Worm (Caenorhabditis elegans) whole organism, L4 larva: ENCODE data around the gene B0432.10.

Experiments used
- F37D6.2 ChIP-seq: sonication (generic microtip); optimal IDR thresholded peaks from 2 replicates; lab custom pipeline; 2016; ENCODE audit warnings: mild to moderate bottlenecking, missing genetic modification characterization, missing compliant biosample characterization
- T20F7.1 ChIP-seq: fragments of 200-800 bp; sonication (Bioruptor generic); optimal IDR thresholded peaks from 2 replicates; lab custom pipeline; 2018; ENCODE audit warnings: mild to moderate bottlenecking, missing genetic modification characterization, missing compliant biosample characterization
- T26A8.4 ChIP-seq: fragments of 200-800 bp; sonication (Bioruptor generic); IDR thresholded peaks from 2 replicates; pipeline ENCODE4 v1.3.6; 2022; ENCODE audit warnings: missing genetic modification characterization, missing compliant biosample characterization
- Y105C5A.15 ChIP-seq: fragments of 200-800 bp; sonication (Bioruptor generic); IDR thresholded peaks from 2 replicates; pipeline ENCODE4 v1.3.6; 2022; ENCODE audit warnings: missing genetic modification characterization, missing compliant biosample characterization
- Y5F2A.4 ChIP-seq: fragments of 200-800 bp; sonication (Bioruptor generic); optimal IDR thresholded peaks from 2 replicates; lab custom pipeline; 2018; ENCODE audit warnings: mild to moderate bottlenecking, missing genetic modification characterization, missing compliant biosample characterization
- ZK337.2 ChIP-seq: fragments of 200-800 bp; sonication (Bioruptor generic); IDR thresholded peaks from 2 replicates; pipeline ENCODE4 v1.3.6; 2022; ENCODE audit warnings: missing genetic modification reagents, missing genetic modification characterization, missing compliant biosample characterization
- ZK546.5 ChIP-seq, 2 experiments: sonication (generic microtip); optimal IDR thresholded peaks; 2 replicates each; lab custom pipeline; 2017; ENCODE audit warnings: missing biosample characterization in 2 of 2, missing genetic modification characterization in 2 of 2
- arid-1 ChIP-seq: fragments of 200-800 bp; sonication (Bioruptor generic); conservative IDR thresholded peaks from 2 replicates; pipeline ENCODE4 v1.3.6; 2022; ENCODE audit warnings: missing genetic modification reagents, missing genetic modification characterization, missing compliant biosample characterization
- ceh-20 ChIP-seq: fragments of 200-800 bp; sonication (Bioruptor generic); IDR thresholded peaks from 2 replicates; pipeline ENCODE4 v1.3.6; 2022; ENCODE audit warnings: missing genetic modification reagents, missing genetic modification characterization, missing compliant biosample characterization
- ceh-28 ChIP-seq: fragments of 150-350 bp; optimal IDR thresholded peaks from 2 replicates; lab custom pipeline; 2014; ENCODE audit warnings: missing biosample characterization, missing genetic modification reagents, missing genetic modification characterization
- ceh-32 ChIP-seq: sonication (generic microtip); optimal IDR thresholded peaks from 2 replicates; lab custom pipeline; 2016; ENCODE audit warnings: mild to moderate bottlenecking, missing genetic modification characterization, missing compliant biosample characterization; ENCODE audit not compliant: poor library complexity
- ceh-44 ChIP-seq: fragments of 200-800 bp; sonication (Bioruptor generic); IDR thresholded peaks from 2 replicates; pipeline ENCODE4 v1.3.6; 2022; ENCODE audit warnings: missing genetic modification reagents, missing genetic modification characterization, missing compliant biosample characterization
- ceh-62 ChIP-seq: sonication (generic microtip); optimal IDR thresholded peaks from 2 replicates; lab custom pipeline; 2017; ENCODE audit warnings: missing biosample characterization, missing genetic modification characterization
- ceh-82 ChIP-seq: sonication (generic microtip); optimal IDR thresholded peaks from 2 replicates; lab custom pipeline; 2017; ENCODE audit warnings: missing biosample characterization, missing genetic modification characterization
- daf-16 ChIP-seq, 3 experiments: sonication (generic microtip); optimal IDR thresholded peaks; 2 replicates each; lab custom pipeline; 2016 to 2017; ENCODE audit warnings: missing genetic modification characterization in 3 of 3, missing genetic modification reagents in 3 of 3, mild to moderate bottlenecking in 2 of 3, missing compliant biosample characterization in 2 of 3, missing biosample characterization in 1 of 3, moderate library complexity in 1 of 3
- dmd-6 ChIP-seq: fragments of 200-800 bp; sonication (Bioruptor generic); IDR thresholded peaks from 2 replicates; pipeline ENCODE4 v1.3.6; 2022; ENCODE audit warnings: missing genetic modification reagents, missing genetic modification characterization, missing compliant biosample characterization
- dpl-1 ChIP-seq: fragments of 150-350 bp; optimal IDR thresholded peaks from 2 replicates; lab custom pipeline; 2014; ENCODE audit warnings: missing biosample characterization, missing genetic modification reagents, missing genetic modification characterization
- duxl-1 ChIP-seq: sonication (generic microtip); optimal IDR thresholded peaks from 2 replicates; lab custom pipeline; 2016; ENCODE audit warnings: mild to moderate bottlenecking, missing genetic modification characterization, moderate library complexity, missing compliant biosample characterization; ENCODE audit not compliant: poor library complexity
- egl-43 ChIP-seq: fragments of 200-800 bp; sonication (Bioruptor generic); IDR thresholded peaks from 2 replicates; pipeline ENCODE4 v1.3.6; 2022; ENCODE audit warnings: missing genetic modification reagents, missing genetic modification characterization, missing compliant biosample characterization
- fkh-10 ChIP-seq: fragments of 150-350 bp; optimal IDR thresholded peaks from 2 replicates; lab custom pipeline; 2014; ENCODE audit warnings: missing biosample characterization, missing genetic modification reagents, missing genetic modification characterization
- hif-1 ChIP-seq, 2 experiments: sonication (generic microtip); optimal IDR thresholded peaks; 2 replicates each; lab custom pipeline; 2016 to 2017; ENCODE audit warnings: missing compliant biosample characterization in 2 of 2, missing genetic modification characterization in 2 of 2, missing genetic modification reagents in 2 of 2, missing genotype in 2 of 2, mild to moderate bottlenecking in 1 of 2
- hlh-11 ChIP-seq: fragments of 200-800 bp; sonication (Bioruptor generic); optimal IDR thresholded peaks from 2 replicates; lab custom pipeline; 2018; ENCODE audit warnings: mild to moderate bottlenecking, missing genetic modification characterization, missing compliant biosample characterization
- hlh-30 ChIP-seq: sonication (generic microtip); optimal IDR thresholded peaks from 2 replicates; lab custom pipeline; 2017; ENCODE audit warnings: antibody characterized with exemption, mild to moderate bottlenecking, missing genetic modification characterization, missing compliant biosample characterization; ENCODE audit not compliant: insufficient read depth
- lin-1 ChIP-seq: fragments of 200-800 bp; sonication (Bioruptor generic); IDR thresholded peaks from 2 replicates; pipeline ENCODE4 v1.3.6; 2022; ENCODE audit warnings: missing genetic modification reagents, missing genetic modification characterization, missing compliant biosample characterization
- lin-13 ChIP-seq: fragments of 150-350 bp; optimal IDR thresholded peaks from 2 replicates; lab custom pipeline; 2014; ENCODE audit warnings: missing biosample characterization, missing genetic modification reagents, missing genetic modification characterization
- lin-38 ChIP-seq: fragments of 200-800 bp; sonication (Bioruptor generic); IDR thresholded peaks from 2 replicates; pipeline ENCODE4 v1.3.6; 2022; ENCODE audit warnings: missing genetic modification reagents, missing genetic modification characterization, missing compliant biosample characterization
- mdl-1 ChIP-seq, 2 experiments: fragments of 150-350 bp in 1 of 2; sonication (generic microtip) in 1 of 2; optimal IDR thresholded peaks; 2 replicates each; lab custom pipeline; 2014 to 2017; ENCODE audit warnings: missing biosample characterization in 2 of 2, missing genetic modification characterization in 2 of 2
- mep-1 ChIP-seq: fragments of 150-350 bp; sonication (generic microtip); optimal IDR thresholded peaks from 3 replicates; lab custom pipeline; 2014; ENCODE audit warnings: missing biosample characterization, missing genetic modification characterization
- mes-2 ChIP-seq: sonication (generic microtip); optimal IDR thresholded peaks from 2 replicates; lab custom pipeline; 2016; ENCODE audit warnings: missing genotype, mild to moderate bottlenecking, missing genetic modification characterization, missing compliant biosample characterization; ENCODE audit not compliant: poor library complexity, severe bottlenecking
- nhr-111 ChIP-seq: fragments of 200-800 bp; sonication (Bioruptor generic); optimal IDR thresholded peaks from 2 replicates; lab custom pipeline; 2018; ENCODE audit warnings: mild to moderate bottlenecking, missing genetic modification characterization, missing compliant biosample characterization
- nhr-237 ChIP-seq: sonication (generic microtip); optimal IDR thresholded peaks from 2 replicates; lab custom pipeline; 2017; ENCODE audit warnings: missing biosample characterization, missing genetic modification characterization
- nhr-41 ChIP-seq: fragments of 200-800 bp; sonication (Bioruptor generic); IDR thresholded peaks from 2 replicates; pipeline ENCODE4 v1.3.6; 2022; ENCODE audit warnings: missing genetic modification reagents, missing genetic modification characterization, missing compliant biosample characterization
- nhr-48 ChIP-seq: sonication (generic microtip); optimal IDR thresholded peaks from 2 replicates; lab custom pipeline; 2016; ENCODE audit warnings: mild to moderate bottlenecking, missing genetic modification characterization, missing compliant biosample characterization
- nhr-76 ChIP-seq: fragments of 150-350 bp; optimal IDR thresholded peaks from 2 replicates; lab custom pipeline; 2014; ENCODE audit warnings: missing biosample characterization, missing genetic modification characterization
- pqm-1 ChIP-seq: sonication (generic microtip); optimal IDR thresholded peaks from 2 replicates; lab custom pipeline; 2017; ENCODE audit warnings: missing biosample characterization, missing genetic modification characterization
- sdz-12 ChIP-seq: fragments of 200-800 bp; sonication (Bioruptor generic); optimal IDR thresholded peaks from 2 replicates; lab custom pipeline; 2018; ENCODE audit warnings: mild to moderate bottlenecking, missing genetic modification characterization, missing compliant biosample characterization
- set-16 ChIP-seq: fragments of 200-800 bp; sonication (Bioruptor generic); IDR thresholded peaks from 2 replicates; pipeline ENCODE4 v1.3.6; 2022; ENCODE audit warnings: missing genetic modification reagents, missing genetic modification characterization, missing compliant biosample characterization
- skn-1 ChIP-seq: fragments of 150-350 bp; optimal IDR thresholded peaks from 2 replicates; lab custom pipeline; 2014; ENCODE audit warnings: missing biosample characterization, missing genetic modification characterization
- snpc-1.2 ChIP-seq: fragments of 200-800 bp; sonication (Bioruptor generic); IDR thresholded peaks from 2 replicates; pipeline ENCODE4 v1.3.6; 2022; ENCODE audit warnings: missing genetic modification reagents, missing genetic modification characterization, missing compliant biosample characterization
- snpc-4 ChIP-seq: fragments of 150-350 bp; optimal IDR thresholded peaks from 2 replicates; lab custom pipeline; 2014; ENCODE audit warnings: missing biosample characterization, missing genetic modification characterization
- spr-1 ChIP-seq: sonication (generic microtip); optimal IDR thresholded peaks from 2 replicates; lab custom pipeline; 2016; ENCODE audit warnings: mild to moderate bottlenecking, missing genetic modification characterization, missing compliant biosample characterization
- spr-3 ChIP-seq: fragments of 200-800 bp; sonication (Bioruptor generic); optimal IDR thresholded peaks from 2 replicates; lab custom pipeline; 2018; ENCODE audit warnings: mild to moderate bottlenecking, missing genetic modification characterization, missing compliant biosample characterization
- tag-97 ChIP-seq: fragments of 200-800 bp; sonication (Bioruptor generic); IDR thresholded peaks from 2 replicates; pipeline ENCODE4 v1.3.6; 2022; ENCODE audit warnings: missing genetic modification characterization, missing compliant biosample characterization
- tra-1 ChIP-seq: fragments of 200-800 bp; sonication (Bioruptor generic); IDR thresholded peaks from 2 replicates; pipeline ENCODE4 v1.3.6; 2022; ENCODE audit warnings: missing genetic modification reagents, missing genetic modification characterization, missing compliant biosample characterization
- unc-62 ChIP-seq, 3 experiments: fragments of 150-350 bp in 1 of 3; sonication (generic microtip); optimal IDR thresholded peaks in 2 of 3; peaks in 1 of 3; 1 replicate in 1 of 3; 2 replicates in 2 of 3; lab custom pipeline; 2014 to 2017; ENCODE audit warnings: missing biosample characterization in 3 of 3, missing genetic modification characterization in 3 of 3, missing genetic modification reagents in 3 of 3, missing genotype in 1 of 3
- vab-7 ChIP-seq: fragments of 200-800 bp; sonication (Bioruptor generic); IDR thresholded peaks from 2 replicates; pipeline ENCODE4 v1.3.6; 2022; ENCODE audit warnings: missing genetic modification reagents, missing genetic modification characterization, missing compliant biosample characterization
- zfp-3 ChIP-seq: fragments of 200-800 bp; sonication (Bioruptor generic); conservative IDR thresholded peaks from 2 replicates; pipeline ENCODE4 v1.3.6; 2022; ENCODE audit warnings: missing genetic modification reagents, missing genetic modification characterization, missing compliant biosample characterization
- zip-2 ChIP-seq: fragments of 150-350 bp; optimal IDR thresholded peaks from 2 replicates; lab custom pipeline; 2014; ENCODE audit warnings: missing biosample characterization, missing genetic modification characterization
- ztf-7 ChIP-seq: fragments of 150-350 bp; optimal IDR thresholded peaks from 2 replicates; lab custom pipeline; 2014; ENCODE audit warnings: missing biosample characterization, missing genetic modification characterization

Gene B0432.10

ce11 chrII:255124-255523 lies 31.0 kb downstream of the B0432.10 start (continued):
- TF ChIP-seq snpc-1.2 (GFP tag; lab: Robert Waterston, UW) (peak; percentile 67), lin-38 (GFP tag; lab: Robert Waterston, UW) (peak; percentile 100), ceh-62 (no peak), set-16 (GFP tag; lab: Robert Waterston, UW) (peak; percentile 29; the same call in 1 of the 2 replicates), arid-1 (GFP tag; lab: Robert Waterston, UW) (peak; percentile 96), vab-7 (GFP tag; lab: Robert Waterston, UW) (peak; percentile 84), T20F7.1 (GFP tag; lab: Kevin White, UChicago) (no peak), nhr-237 (tag; lab: Kevin White, UChicago) (peak; percentile 62), spr-3 (GFP tag; lab: Kevin White, UChicago) (peak; percentile 88), fkh-10 (peak; percentile 95), mdl-1 (tag; optimal IDR thresholded peaks at IDR 0.05; lab: Kevin White, UChicago) (peak; percentile 28 to 77), pqm-1 (tag; lab: Kevin White, UChicago) (peak; percentile 74), lin-13 (GFP tag; lab: Kevin White, UChicago) (peak; percentile 96), unc-62 (GFP tag; optimal IDR thresholded peaks at IDR 0.05 in 1 of 2; lab: Kevin White, UChicago) (peak in 1 of 2 experiments; percentile 45), unc-62 (tag; optimal IDR thresholded peaks at IDR 0.05; lab: Kevin White, UChicago) (no peak), tra-1 (GFP tag; lab: Robert Waterston, UW) (peak; percentile 81), zip-2 (tag; lab: Kevin White, UChicago) (peak; percentile 56), hif-1 (tag; optimal IDR thresholded peaks at IDR 0.05; lab: Kevin White, UChicago) (peak; percentile 11 to 89), duxl-1 (tag; lab: Kevin White, UChicago) (peak; percentile 94), ceh-32 (no peak), zfp-3 (GFP tag; lab: Robert Waterston, UW) (peak; percentile 89), ZK546.5 (tag; optimal IDR thresholded peaks at IDR 0.05; lab: Kevin White, UChicago) (peak in 1 of 2 experiments; percentile 48), lin-1 (GFP tag; lab: Robert Waterston, UW) (0 out of 2 replicates have a peak, but pooled peaks have one; percentile 41), dmd-6 (GFP tag; lab: Robert Waterston, UW) (peak; percentile 76), ZK337.2 (GFP tag; lab: Robert Waterston, UW) (no peak), Y5F2A.4 (GFP tag; lab: Kevin White, UChicago) (no peak), nhr-41 (GFP tag; lab: Robert Waterston, UW) (peak; percentile 40; the same call in 1 of the 2 replicates), mes-2 (tag; lab: Kevin White, UChicago) (peak; percentile 99), nhr-48 (tag; lab: Kevin White, UChicago) (peak; percentile 73), snpc-4 (tag; lab: Kevin White, UChicago) (no peak), dpl-1 (GFP tag; lab: Kevin White, UChicago) (peak; percentile 92), Y105C5A.15 (no peak), nhr-76 (tag; lab: Kevin White, UChicago) (no peak), ztf-7 (peak; percentile 44), mep-1 (tag; lab: Kevin White, UChicago) (peak; percentile 98), ceh-28 (tag; lab: Kevin White, UChicago) (peak; percentile 78), ceh-82 (tag; lab: Kevin White, UChicago) (no peak), F37D6.2 (peak; percentile 84), nhr-111 (GFP tag; lab: Kevin White, UChicago) (no peak), daf-16 (GFP tag; optimal IDR thresholded peaks at IDR 0.05; lab: Kevin White, UChicago) (peak; percentile 25 to 70), daf-16 (tag; optimal IDR thresholded peaks at IDR 0.05; lab: Kevin White, UChicago) (peak; percentile 80), T26A8.4 (GFP tag; lab: Robert Waterston, UW) (peak; percentile 92), ceh-44 (GFP tag; lab: Robert Waterston, UW) (peak; percentile 86), hlh-30 (peak; percentile 84), skn-1 (tag; lab: Kevin White, UChicago) (peak; percentile 32), sdz-12 (GFP tag; lab: Kevin White, UChicago) (peak; percentile 79), ceh-20 (peak; percentile 89), egl-43 (GFP tag; lab: Robert Waterston, UW) (peak; percentile 77), hlh-11 (tag; lab: Kevin White, UChicago) (peak; percentile 87), tag-97 (GFP tag; lab: Robert Waterston, UW) (no peak), spr-1 (peak; percentile 91)
